Fruit fly (Drosophila melanogaster) whole organism, embryonic: Measurements from ENCODE around the gene Dfd.
A peak's percentile ranks its signal among the peaks of the same experiment; 100 is the strongest.

Experiments
- Antp ChIP-seq: fragments of 200-800 bp; sonication (Bioruptor generic); optimal IDR thresholded peaks from 3 replicates; lab custom pipeline; 2016; ENCODE audit warnings: missing biosample characterization, missing genetic modification characterization
- B-H1 ChIP-seq: fragments of 200-800 bp; sonication (Bioruptor generic); IDR thresholded peaks from 3 replicates; pipeline ENCODE4 v1.3.6; 2022; ENCODE audit warnings: missing biosample characterization, missing genetic modification characterization
- Bgb ChIP-seq: fragments of 200-800 bp; sonication (Bioruptor generic); IDR thresholded peaks from 2 replicates; pipeline ENCODE4 v1.3.6; 2022; ENCODE audit warnings: missing biosample characterization, missing genetic modification characterization; ENCODE audit not compliant: partially characterized antibody
- CG10267 ChIP-seq: fragments of 200-800 bp; sonication (Bioruptor generic); optimal IDR thresholded peaks from 2 replicates; lab custom pipeline; 2018; ENCODE audit warnings: missing biosample characterization, mild to moderate bottlenecking, missing genetic modification characterization, moderate library complexity
- CG10959 ChIP-seq: fragments of 200-800 bp; sonication (Bioruptor generic); IDR thresholded peaks from 2 replicates; pipeline ENCODE4 v1.3.6; 2022; ENCODE audit warnings: missing biosample characterization, missing genetic modification characterization
- CG17186 ChIP-seq: fragments of 200-800 bp; sonication (Bioruptor generic); optimal IDR thresholded peaks from 3 replicates; lab custom pipeline; 2017; ENCODE audit warnings: missing biosample characterization, missing genetic modification reagents, missing genetic modification characterization
- CG17568 ChIP-seq: fragments of 200-800 bp; sonication (Bioruptor generic); optimal IDR thresholded peaks from 2 replicates; lab custom pipeline; 2018; ENCODE audit warnings: missing biosample characterization, mild to moderate bottlenecking, missing genetic modification characterization, moderate library complexity
- CG1832 ChIP-seq: fragments of 200-800 bp; sonication (Bioruptor generic); optimal IDR thresholded peaks from 2 replicates; lab custom pipeline; 2017; ENCODE audit warnings: missing biosample characterization, mild to moderate bottlenecking, missing genetic modification characterization, inconsistent platforms
- CG2129 ChIP-seq: fragments of 200-800 bp; sonication (Bioruptor generic); IDR thresholded peaks from 2 replicates; pipeline ENCODE4 v1.3.6; 2022; ENCODE audit warnings: missing biosample characterization, missing genetic modification characterization; ENCODE audit not compliant: partially characterized antibody
- CG2199 ChIP-seq: fragments of 200-800 bp; sonication (Bioruptor generic); IDR thresholded peaks from 3 replicates; pipeline ENCODE4 v1.3.6; 2022; ENCODE audit warnings: missing biosample characterization, missing genetic modification characterization
- CG2202 ChIP-seq: fragments of 200-800 bp; sonication (Bioruptor generic); optimal IDR thresholded peaks from 2 replicates; lab custom pipeline; 2018; ENCODE audit warnings: missing biosample characterization, mild to moderate bottlenecking, missing genetic modification characterization
- CG30020 ChIP-seq: fragments of 200-800 bp; optimal IDR thresholded peaks from 2 replicates; lab custom pipeline; 2019; ENCODE audit warnings: missing biosample characterization, mild to moderate bottlenecking, missing genetic modification characterization, moderate library complexity
- CG31388 ChIP-seq: fragments of 200-800 bp; sonication (Bioruptor generic); optimal IDR thresholded peaks from 2 replicates; lab custom pipeline; 2016; ENCODE audit warnings: missing biosample characterization, missing genetic modification characterization
- CG32532 ChIP-seq: fragments of 200-800 bp; sonication (Bioruptor generic); IDR thresholded peaks from 2 replicates; pipeline ENCODE4 v1.3.6; 2022; ENCODE audit warnings: missing biosample characterization, missing genetic modification characterization
- CG42726 ChIP-seq: fragments of 200-800 bp; sonication (Bioruptor generic); IDR thresholded peaks from 2 replicates; pipeline ENCODE4 v1.3.6; 2022; ENCODE audit warnings: missing biosample characterization, missing genetic modification characterization; ENCODE audit not compliant: partially characterized antibody
- CG4424 ChIP-seq: fragments of 200-800 bp; sonication (Bioruptor generic); optimal IDR thresholded peaks from 3 replicates; lab custom pipeline; 2016; ENCODE audit warnings: missing biosample characterization, missing genetic modification characterization
- CG7786 ChIP-seq: fragments of 200-800 bp; sonication (Bioruptor generic); optimal IDR thresholded peaks from 2 replicates; lab custom pipeline; 2016; ENCODE audit warnings: missing biosample characterization, missing genetic modification characterization
- CG8388 ChIP-seq: fragments of 200-800 bp; sonication (Bioruptor generic); optimal IDR thresholded peaks from 2 replicates; lab custom pipeline; 2019; ENCODE audit warnings: missing biosample characterization, mild to moderate bottlenecking, missing genetic modification characterization, moderate library complexity
- CG8478 ChIP-seq: fragments of >200 bp; optimal IDR thresholded peaks from 2 replicates; lab custom pipeline; 2018
- CG9437 ChIP-seq: fragments of 200-800 bp; sonication (Bioruptor generic); optimal IDR thresholded peaks from 2 replicates; lab custom pipeline; 2018; ENCODE audit warnings: missing biosample characterization, mild to moderate bottlenecking, missing genetic modification characterization
- CG9727 ChIP-seq: fragments of 200-800 bp; sonication (Bioruptor generic); optimal IDR thresholded peaks from 3 replicates; lab custom pipeline; 2017; ENCODE audit warnings: missing biosample characterization, mild to moderate bottlenecking, missing genetic modification characterization
- D ChIP-seq, 2 experiments: fragments of 200-800 bp in 1 of 2; fragments of >200 bp in 1 of 2; sonication (Bioruptor generic) in 1 of 2; optimal IDR thresholded peaks; 2 replicates in 1 of 2; 3 replicates in 1 of 2; lab custom pipeline; 2017; ENCODE audit warnings: mild to moderate bottlenecking in 1 of 2, missing biosample characterization in 1 of 2, missing genetic modification characterization in 1 of 2, missing genetic modification reagents in 1 of 2
- Hand ChIP-seq: fragments of 200-800 bp; sonication (Bioruptor generic); optimal IDR thresholded peaks from 2 replicates; lab custom pipeline; 2017; ENCODE audit warnings: mild to moderate bottlenecking, missing biosample characterization, missing genetic modification reagents, missing genetic modification characterization
- Hmx ChIP-seq: fragments of 200-800 bp; sonication (Bioruptor generic); optimal IDR thresholded peaks from 2 replicates; lab custom pipeline; 2016; ENCODE audit warnings: missing biosample characterization, missing genetic modification characterization
- Hr3 ChIP-seq: fragments of 200-800 bp; sonication (Bioruptor generic); optimal IDR thresholded peaks from 3 replicates; lab custom pipeline; 2016; ENCODE audit warnings: missing biosample characterization, missing genetic modification characterization
- MTF-1 ChIP-seq: fragments of 200-800 bp; sonication (Bioruptor generic); optimal IDR thresholded peaks from 2 replicates; lab custom pipeline; 2018; ENCODE audit warnings: missing biosample characterization, mild to moderate bottlenecking, missing genetic modification characterization, borderline replicate concordance
- NFAT ChIP-seq: fragments of 200-800 bp; sonication (Bioruptor generic); IDR thresholded peaks from 2 replicates; pipeline ENCODE4 v1.3.6; 2022; ENCODE audit warnings: missing biosample characterization, missing genetic modification characterization
- Nf-YA ChIP-seq: fragments of 200-800 bp; sonication (Bioruptor generic); IDR thresholded peaks from 2 replicates; pipeline ENCODE4 v1.3.6; 2022; ENCODE audit warnings: missing biosample characterization, missing genetic modification characterization
- Nf-YC ChIP-seq: fragments of 200-800 bp; optimal IDR thresholded peaks from 3 replicates; lab custom pipeline; 2019; ENCODE audit warnings: missing biosample characterization, mild to moderate bottlenecking, missing genetic modification characterization, moderate library complexity
- Ptx1 ChIP-seq: fragments of 200-800 bp; sonication (Bioruptor generic); IDR thresholded peaks from 2 replicates; pipeline ENCODE4 v1.3.6; 2022; ENCODE audit warnings: missing biosample characterization, missing genetic modification characterization
- Scr ChIP-seq: fragments of 200-800 bp; sonication (Bioruptor generic); IDR thresholded peaks from 2 replicates; pipeline ENCODE4 v1.3.6; 2022; ENCODE audit warnings: missing biosample characterization, missing genetic modification characterization; ENCODE audit not compliant: partially characterized antibody
- Tbp ChIP-seq: fragments of >200 bp; optimal IDR thresholded peaks from 2 replicates; lab custom pipeline; 2018; ENCODE audit warnings: missing biosample characterization, missing genetic modification characterization
- Usf ChIP-seq: fragments of 200-800 bp; sonication (Bioruptor generic); optimal IDR thresholded peaks from 2 replicates; lab custom pipeline; 2017; ENCODE audit warnings: missing genotype, missing biosample characterization, missing genetic modification characterization
- Vsx1 ChIP-seq: fragments of 200-800 bp; sonication (Bioruptor generic); optimal IDR thresholded peaks from 2 replicates; lab custom pipeline; 2017; ENCODE audit warnings: missing biosample characterization, mild to moderate bottlenecking, missing genetic modification characterization, missing genetic modification reagents
- abd-A ChIP-seq: fragments of 200-800 bp; sonication (Bioruptor generic); optimal IDR thresholded peaks from 3 replicates; lab custom pipeline; 2019; ENCODE audit warnings: missing biosample characterization, mild to moderate bottlenecking, missing genetic modification characterization, moderate library complexity
- cg ChIP-seq: fragments of 200-800 bp; sonication (Bioruptor generic); optimal IDR thresholded peaks from 3 replicates; lab custom pipeline; 2019; ENCODE audit warnings: missing biosample characterization, mild to moderate bottlenecking, missing genetic modification characterization, moderate library complexity
- chinmo ChIP-seq: fragments of 200-800 bp; sonication (Bioruptor generic); IDR thresholded peaks from 4 replicates; pipeline ENCODE4 v1.3.6; 2022; ENCODE audit warnings: missing biosample characterization, missing genetic modification characterization; ENCODE audit not compliant: partially characterized antibody
- lbe ChIP-seq: fragments of 200-800 bp; sonication (Bioruptor generic); optimal IDR thresholded peaks from 2 replicates; lab custom pipeline; 2016; ENCODE audit warnings: missing biosample characterization, mild to moderate bottlenecking, missing genetic modification characterization
- odd ChIP-seq: fragments of 200-800 bp; sonication (Bioruptor generic); optimal IDR thresholded peaks from 2 replicates; lab custom pipeline; 2017; ENCODE audit warnings: missing biosample characterization, mild to moderate bottlenecking, missing genetic modification characterization
- pfk ChIP-seq: fragments of 200-800 bp; sonication (Bioruptor generic); optimal IDR thresholded peaks from 2 replicates; lab custom pipeline; 2018; ENCODE audit warnings: missing biosample characterization, mild to moderate bottlenecking, missing genetic modification characterization, moderate library complexity
- phol ChIP-seq: fragments of 200-800 bp; sonication (Bioruptor generic); optimal IDR thresholded peaks from 3 replicates; lab custom pipeline; 2018; ENCODE audit warnings: missing biosample characterization, mild to moderate bottlenecking, missing genetic modification characterization, moderate library complexity
- ranshi ChIP-seq: fragments of 200-800 bp; sonication (Bioruptor generic); IDR thresholded peaks from 2 replicates; pipeline ENCODE4 v1.3.6; 2022; ENCODE audit warnings: missing biosample characterization, missing genetic modification characterization
- schlank ChIP-seq: fragments of 200-800 bp; sonication (Bioruptor generic); optimal IDR thresholded peaks from 2 replicates; lab custom pipeline; 2018; ENCODE audit warnings: missing biosample characterization, mild to moderate bottlenecking, missing genetic modification characterization
- sens ChIP-seq: fragments of 200-800 bp; sonication (Bioruptor generic); peaks from one replicate; lab custom pipeline; 2016; ENCODE audit warnings: missing biosample characterization, missing genetic modification characterization
- slp2 ChIP-seq: fragments of 200-800 bp; sonication (Bioruptor generic); optimal IDR thresholded peaks from 2 replicates; lab custom pipeline; 2016; ENCODE audit warnings: missing biosample characterization, missing genetic modification characterization
- so ChIP-seq: fragments of 200-800 bp; sonication (Bioruptor generic); IDR thresholded peaks from 3 replicates; pipeline ENCODE4 v1.3.6; 2022; ENCODE audit warnings: missing biosample characterization, missing genetic modification characterization
- tap ChIP-seq: fragments of 200-800 bp; optimal IDR thresholded peaks from 3 replicates; lab custom pipeline; 2019; ENCODE audit warnings: missing biosample characterization, mild to moderate bottlenecking, missing genetic modification characterization, moderate library complexity
- tll ChIP-seq, 2 experiments: fragments of 200-800 bp in 1 of 2; fragments of >200 bp in 1 of 2; sonication (Bioruptor generic) in 1 of 2; optimal IDR thresholded peaks; 2 replicates each; lab custom pipeline; 2017 to 2019; ENCODE audit warnings: missing biosample characterization in 2 of 2, missing genetic modification characterization in 2 of 2, mild to moderate bottlenecking in 1 of 2, moderate library complexity in 1 of 2
- tx ChIP-seq: fragments of 200-800 bp; sonication (Bioruptor generic); optimal IDR thresholded peaks from 2 replicates; lab custom pipeline; 2016; ENCODE audit warnings: missing biosample characterization, missing genetic modification characterization
- z ChIP-seq: fragments of 200-800 bp; sonication (Bioruptor generic); IDR thresholded peaks from 3 replicates; pipeline ENCODE4 v1.3.6; 2022; ENCODE audit warnings: missing biosample characterization, missing genetic modification characterization

Dfd gene

dm6 chr3R:6848595-6848994 is 57.0 kb downstream of the Dfd start (continued):
- TF ChIP-seq Hr3 (GFP tag; lab: Kevin White, UChicago): no peak
- no peak for TF ChIP-seq CG7786 (GFP tag; lab: Kevin White, UChicago)
- no peak for TF ChIP-seq CG2202
- no peak for TF ChIP-seq lbe (GFP tag; lab: Kevin White, UChicago)
- TF ChIP-seq odd: no peak
- peak; percentile 32; the same call in 1 of the 3 replicates for TF ChIP-seq z (GFP tag; lab: Robert Waterston, UW)
- TF ChIP-seq tap (tag; lab: Kevin White, UChicago): no peak
- peak; percentile 50; the same call in 1 of the 2 replicates for TF ChIP-seq Nf-YA (GFP tag; lab: Robert Waterston, UW)
- TF ChIP-seq CG2129 (GFP tag; lab: Robert Waterston, UW): no peak
- no peak for TF ChIP-seq CG8388 (GFP tag; lab: Kevin White, UChicago)
- TF ChIP-seq Hmx: no peak
- TF ChIP-seq Scr (GFP tag; lab: Robert Waterston, UW): peak; percentile 51; the same call in 1 of the 2 replicates
- TF ChIP-seq CG9437 (GFP tag; lab: Kevin White, UChicago): no peak
- no peak for TF ChIP-seq slp2 (GFP tag; lab: Kevin White, UChicago)
- TF ChIP-seq CG17568 (GFP tag; lab: Kevin White, UChicago): no peak
- peak in 1 of 2 experiments; percentile 0 for TF ChIP-seq tll (GFP tag; optimal IDR thresholded peaks at IDR 0.05; lab: Kevin White, UChicago)
- no peak for TF ChIP-seq Antp (GFP tag; lab: Kevin White, UChicago)
- TF ChIP-seq CG17186 (GFP tag; lab: Kevin White, UChicago): no peak
- TF ChIP-seq CG2199: peak; percentile 87; the same call in 2 of the 3 replicates
- TF ChIP-seq CG10267 (tag; lab: Kevin White, UChicago): no peak
- 0 out of 3 replicates have a peak, but pooled peaks have one; percentile 14 for TF ChIP-seq so (GFP tag; lab: Robert Waterston, UW)
- no peak for TF ChIP-seq tx (GFP tag; lab: Kevin White, UChicago)
- TF ChIP-seq CG1832: peak; percentile 93
- no peak for TF ChIP-seq pfk (GFP tag; lab: Kevin White, UChicago)
- TF ChIP-seq CG42726 (GFP tag; lab: Robert Waterston, UW): no peak
- peak; percentile 62 for TF ChIP-seq D (optimal IDR thresholded peaks at IDR 0.05; lab: Kevin White, UChicago)
- no peak for TF ChIP-seq D (GFP tag; optimal IDR thresholded peaks at IDR 0.05; lab: Kevin White, UChicago)
- TF ChIP-seq Bgb: no peak
- TF ChIP-seq CG32532 (GFP tag; lab: Robert Waterston, UW): no peak
- no peak for TF ChIP-seq Vsx1 (GFP tag; lab: Kevin White, UChicago)
- TF ChIP-seq, all 482 proteins: peak for 35

DNA sequence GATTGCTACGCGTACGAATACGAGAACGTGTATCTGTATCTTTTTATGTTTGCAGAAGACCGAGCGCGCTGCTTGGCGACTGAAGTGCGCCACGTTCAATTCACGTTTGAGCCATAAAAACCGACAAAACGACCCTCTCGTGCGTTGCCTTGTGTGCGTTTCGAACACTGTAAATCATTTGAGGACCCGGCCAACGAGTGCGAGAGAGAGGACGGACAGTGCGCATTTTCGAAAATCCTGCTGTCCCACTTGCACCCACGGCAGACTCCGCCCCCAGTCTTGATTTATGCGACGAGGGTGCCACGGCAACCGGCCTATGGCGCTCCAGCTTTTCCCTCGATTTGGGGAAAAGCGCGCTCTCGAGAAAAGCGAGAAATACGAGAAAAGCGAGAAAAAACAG is 58.2 kb downstream of the Dfd start, which contains the start of gene Scr:
Gene Scr (minus strand): TSS at position 116 of the 400 bp plus-strand sequence.
- TF ChIP-seq schlank (no peak), CG9727 (no peak), CG10959 (GFP tag; lab: Robert Waterston, UW) (no peak), Usf (no peak), phol (no peak), Nf-YC (tag; lab: Kevin White, UChicago) (peak; percentile 98), CG31388 (no peak), sens (GFP tag; lab: Kevin White, UChicago) (peak; percentile 70), cg (GFP tag; lab: Kevin White, UChicago) (peak; percentile 88), B-H1 (GFP tag; lab: Robert Waterston, UW) (no peak), Hand (no peak), NFAT (GFP tag; lab: Robert Waterston, UW) (no peak), chinmo (GFP tag; lab: Robert Waterston, UW) (peak; percentile 81; the same call in 1 of the 4 replicates), CG30020 (tag; lab: Kevin White, UChicago) (no peak), abd-A (peak; percentile 79), CG8478 (lab: Kevin White, UChicago) (peak; percentile 71), MTF-1 (no peak), pfk (GFP tag; lab: Kevin White, UChicago) (no peak), ranshi (GFP tag; lab: Robert Waterston, UW) (no peak), Tbp (GFP tag; lab: Kevin White, UChicago) (no peak), Ptx1 (GFP tag; lab: Robert Waterston, UW) (no peak), Antp (GFP tag; lab: Kevin White, UChicago) (peak; percentile 31), CG4424 (no peak)
